Fruit fly (Drosophila melanogaster): ENCODE results near the gene Ubc4.

dm6 chr3L:9744060-9744549 is 46.0 kb downstream of the Ubc4 start:
- TF ChIP-seq CTCF (optimal IDR thresholded peaks at IDR 0.05) (no peak), CG8478 (optimal IDR thresholded peaks at IDR 0.05) (no peak)

All from S2 (cell line).